Worm (Caenorhabditis elegans) whole organism, L2 larva: ENCODE data around the gene Y43F8B.14.

Experiments
- F13H6.1 ChIP-seq: sonication (generic microtip); optimal IDR thresholded peaks from 2 replicates; lab custom pipeline; 2016; ENCODE audit warnings: missing genetic modification characterization, missing compliant biosample characterization
- R02D3.7 ChIP-seq: fragments of 150-350 bp; optimal IDR thresholded peaks from 2 replicates; lab custom pipeline; 2014; ENCODE audit warnings: missing biosample characterization, missing genetic modification characterization
- alr-1 ChIP-seq: fragments of 150-350 bp; optimal IDR thresholded peaks from 2 replicates; lab custom pipeline; 2014; ENCODE audit warnings: missing biosample characterization, missing genetic modification characterization
- ama-1 ChIP-seq: fragments of 150-350 bp; optimal IDR thresholded peaks from 2 replicates; lab custom pipeline; 2018; ENCODE audit warnings: inconsistent platforms
- ceh-16 ChIP-seq: fragments of 150-350 bp; optimal IDR thresholded peaks from 2 replicates; lab custom pipeline; 2014; ENCODE audit warnings: missing biosample characterization, missing genetic modification characterization
- dmd-4 ChIP-seq: sonication (generic microtip); optimal IDR thresholded peaks from 2 replicates; lab custom pipeline; 2017; ENCODE audit warnings: missing biosample characterization, missing genetic modification characterization
- elt-1 ChIP-seq: fragments of 150-350 bp; optimal IDR thresholded peaks from 2 replicates; lab custom pipeline; 2014; ENCODE audit warnings: missing biosample characterization, missing genetic modification characterization
- lin-39 ChIP-seq: fragments of 150-350 bp; optimal IDR thresholded peaks from 2 replicates; lab custom pipeline; 2014; ENCODE audit warnings: missing biosample characterization, missing genetic modification reagents, missing genetic modification characterization
- mdl-1 ChIP-seq, 2 experiments: fragments of 150-350 bp in 1 of 2; sonication (generic microtip) in 1 of 2; optimal IDR thresholded peaks; 2 replicates each; lab custom pipeline; 2017; ENCODE audit warnings: missing biosample characterization in 2 of 2, missing genetic modification characterization in 2 of 2
- nhr-11 ChIP-seq: fragments of 150-350 bp; optimal IDR thresholded peaks from 2 replicates; lab custom pipeline; 2014; ENCODE audit warnings: missing biosample characterization, missing genetic modification characterization
- nhr-23 ChIP-seq: fragments of 150-350 bp; optimal IDR thresholded peaks from 2 replicates; lab custom pipeline; 2014; ENCODE audit warnings: missing biosample characterization, missing genetic modification reagents, missing genetic modification characterization
- nhr-25 ChIP-seq: fragments of 150-350 bp; sonication (generic microtip); optimal IDR thresholded peaks from 3 replicates; lab custom pipeline; 2014; ENCODE audit warnings: missing biosample characterization, missing genetic modification characterization
- nhr-77 ChIP-seq: fragments of 150-350 bp; optimal IDR thresholded peaks from 2 replicates; lab custom pipeline; 2014; ENCODE audit warnings: missing biosample characterization, missing genetic modification characterization
- sma-9 ChIP-seq, 2 experiments: fragments of 150-350 bp in 1 of 2; sonication (generic microtip) in 1 of 2; optimal IDR thresholded peaks; 2 replicates each; lab custom pipeline; 2014 to 2016; ENCODE audit warnings: missing genetic modification characterization in 2 of 2, mild to moderate bottlenecking in 1 of 2, missing biosample characterization in 1 of 2, missing compliant biosample characterization in 1 of 2, missing genetic modification reagents in 1 of 2, moderate library complexity in 1 of 2
- ztf-11 ChIP-seq: sonication (generic microtip); optimal IDR thresholded peaks from 2 replicates; lab custom pipeline; 2017; ENCODE audit warnings: missing biosample characterization, missing genetic modification characterization
- ztf-4 ChIP-seq: fragments of 150-350 bp; optimal IDR thresholded peaks from 2 replicates; lab custom pipeline; 2014; ENCODE audit warnings: missing biosample characterization, missing genetic modification characterization

Y43F8B.14 gene

ce11 chrV:19403619-19404018 is 52.2 kb downstream of the Y43F8B.14 start:
- TF ChIP-seq elt-1 (tag; lab: Kevin White, UChicago) (no peak), ztf-4 (tag; lab: Kevin White, UChicago) (no peak), ztf-11 (no peak)

- TF ChIP-seq nhr-77 (tag; lab: Kevin White, UChicago): no peak
- no peak for TF ChIP-seq dmd-4
- TF ChIP-seq elt-1 (tag; lab: Kevin White, UChicago): no peak
- TF ChIP-seq sma-9 (GFP tag; optimal IDR thresholded peaks at IDR 0.05; lab: Kevin White, UChicago): no peak
- no peak for TF ChIP-seq sma-9 (tag; optimal IDR thresholded peaks at IDR 0.05; lab: Kevin White, UChicago)
- no peak for TF ChIP-seq lin-39
- TF ChIP-seq ama-1 (lab: Kevin White, UChicago): no peak
- no peak for TF ChIP-seq mdl-1 (tag; optimal IDR thresholded peaks at IDR 0.05; lab: Kevin White, UChicago)
- no peak for TF ChIP-seq nhr-11 (tag; lab: Kevin White, UChicago)
- no peak for TF ChIP-seq ceh-16 (tag; lab: Kevin White, UChicago)
- TF ChIP-seq nhr-23 (tag; lab: Kevin White, UChicago): no peak
- TF ChIP-seq F13H6.1 (tag; lab: Kevin White, UChicago): no peak
- no peak for TF ChIP-seq nhr-25
- TF ChIP-seq alr-1 (tag; lab: Kevin White, UChicago): no peak
- no peak for TF ChIP-seq ztf-4 (tag; lab: Kevin White, UChicago)
- no peak for TF ChIP-seq R02D3.7 (tag; lab: Kevin White, UChicago)
Measured at ce11 chrV:19402855-19403254, 52.9 kb downstream of the Y43F8B.14 start, which contains the start of gene C25F9.12. Gene C25F9.12, minus strand, starts transcription at chrV:19402955.
